Worm (Caenorhabditis elegans) whole organism, mixed stage, embryonic: ENCODE results near the gene hsp-12.2.

Experiments used
- ceh-83 ChIP-seq: fragments of 200-800 bp; sonication (Bioruptor generic); optimal IDR thresholded peaks from 2 replicates; lab custom pipeline; 2018; ENCODE audit warnings: mild to moderate bottlenecking, missing genetic modification characterization, missing compliant biosample characterization
- ces-1 ChIP-seq: fragments of 150-350 bp; optimal IDR thresholded peaks from 2 replicates; lab custom pipeline; 2014; ENCODE audit warnings: missing biosample characterization, missing genetic modification reagents, missing genetic modification characterization
- elt-3 ChIP-seq: fragments of 150-350 bp; optimal IDR thresholded peaks from 2 replicates; lab custom pipeline; 2014; ENCODE audit warnings: missing biosample characterization, missing genetic modification characterization
- lin-13 ChIP-seq: fragments of 150-350 bp; optimal IDR thresholded peaks from 2 replicates; lab custom pipeline; 2014; ENCODE audit warnings: missing biosample characterization, missing genetic modification characterization
- mep-1 ChIP-seq: fragments of 150-350 bp; optimal IDR thresholded peaks from 2 replicates; lab custom pipeline; 2017; ENCODE audit warnings: missing biosample characterization, missing genetic modification reagents, missing genetic modification characterization, inconsistent platforms
- mls-2 ChIP-seq: sonication (generic microtip); optimal IDR thresholded peaks from 2 replicates; lab custom pipeline; 2016; ENCODE audit warnings: mild to moderate bottlenecking, missing genetic modification characterization, moderate library complexity, missing compliant biosample characterization
- nhr-237 ChIP-seq: fragments of 150-350 bp; optimal IDR thresholded peaks from 2 replicates; lab custom pipeline; 2014; ENCODE audit warnings: missing biosample characterization, missing genetic modification characterization
- nhr-76 ChIP-seq: sonication (generic microtip); optimal IDR thresholded peaks from 2 replicates; lab custom pipeline; 2017; ENCODE audit warnings: missing biosample characterization, missing genetic modification characterization
- unc-39 ChIP-seq: fragments of 150-350 bp; optimal IDR thresholded peaks from 2 replicates; lab custom pipeline; 2014; ENCODE audit warnings: missing biosample characterization, missing genetic modification characterization
- unc-62 ChIP-seq: fragments of 150-350 bp; optimal IDR thresholded peaks from 2 replicates; lab custom pipeline; 2014; ENCODE audit warnings: missing biosample characterization, missing genetic modification reagents, missing genetic modification characterization
- ztf-11 ChIP-seq: fragments of 150-350 bp; optimal IDR thresholded peaks from 2 replicates; lab custom pipeline; 2014; ENCODE audit warnings: missing biosample characterization, missing genetic modification characterization

DNA sequence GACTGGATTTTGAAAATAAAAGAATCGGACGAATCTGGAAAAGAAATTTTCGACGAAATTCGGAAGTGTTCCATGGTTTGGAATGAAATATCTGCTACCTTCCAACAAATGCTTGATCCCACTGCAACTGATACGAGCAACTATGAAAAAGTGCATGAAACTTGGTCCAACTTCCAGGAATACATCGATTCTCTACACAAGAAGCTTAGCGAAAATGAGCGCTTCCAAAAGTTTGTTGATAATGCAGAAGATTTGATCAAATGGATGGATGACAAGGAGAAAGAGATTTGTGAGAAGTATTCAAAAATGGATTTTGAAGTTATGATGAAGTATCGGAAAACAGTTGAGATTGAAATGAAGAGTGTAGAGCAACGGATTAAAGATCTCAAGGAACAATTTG lies 44.7 kb downstream of the hsp-12.2 start:
- TF ChIP-seq ztf-11 (no peak), unc-62 (GFP tag; lab: Kevin White, UChicago) (no peak), unc-39 (tag; lab: Kevin White, UChicago) (no peak), nhr-76 (tag; lab: Kevin White, UChicago) (no peak), nhr-237 (no peak), mep-1 (no peak), elt-3 (no peak), mls-2 (no peak), ces-1 (no peak), ceh-83 (no peak), lin-13 (tag; lab: Kevin White, UChicago) (no peak)
